Fruit fly (Drosophila melanogaster) whole organism, embryonic: ENCODE data around the gene lama.

Experiments
- CG10654 ChIP-seq: fragments of 200-800 bp; sonication (Bioruptor generic); optimal IDR thresholded peaks from 2 replicates; lab custom pipeline; 2016; ENCODE audit warnings: missing biosample characterization, missing genetic modification characterization
- CG11560 ChIP-seq: fragments of 200-800 bp; sonication (Bioruptor generic); IDR thresholded peaks from 3 replicates; pipeline ENCODE4 v1.3.6; 2022; ENCODE audit warnings: missing biosample characterization, missing genetic modification characterization
- CG11696 ChIP-seq: fragments of 200-800 bp; sonication (Bioruptor generic); IDR thresholded peaks from 2 replicates; pipeline ENCODE4 v1.3.6; 2022; ENCODE audit warnings: missing biosample characterization, missing genetic modification characterization
- CG1233 ChIP-seq: fragments of 200-800 bp; sonication (Bioruptor generic); optimal IDR thresholded peaks from 4 replicates; lab custom pipeline; 2018; ENCODE audit warnings: missing biosample characterization, mild to moderate bottlenecking, missing genetic modification characterization
- CG13296 ChIP-seq: fragments of 200-800 bp; sonication (Bioruptor generic); optimal IDR thresholded peaks from 3 replicates; lab custom pipeline; 2018; ENCODE audit warnings: missing biosample characterization, mild to moderate bottlenecking, missing genetic modification characterization
- CG15073 ChIP-seq: fragments of 200-800 bp; sonication (Bioruptor generic); optimal IDR thresholded peaks from 2 replicates; lab custom pipeline; 2016; ENCODE audit warnings: missing biosample characterization, missing genetic modification characterization
- CG17385 ChIP-seq: fragments of 200-800 bp; sonication (Bioruptor generic); optimal IDR thresholded peaks from 3 replicates; lab custom pipeline; 2018; ENCODE audit warnings: missing biosample characterization, mild to moderate bottlenecking, missing genetic modification characterization
- CG2120 ChIP-seq: fragments of 200-800 bp; sonication (Bioruptor generic); optimal IDR thresholded peaks from 3 replicates; lab custom pipeline; 2016; ENCODE audit warnings: missing biosample characterization, missing genetic modification characterization
- CG2889 ChIP-seq: fragments of 200-800 bp; sonication (Bioruptor generic); IDR thresholded peaks from 3 replicates; pipeline ENCODE4 v1.3.6; 2022; ENCODE audit warnings: missing biosample characterization, missing genetic modification characterization
- CG30403 ChIP-seq: fragments of 200-800 bp; sonication (Bioruptor generic); optimal IDR thresholded peaks from 3 replicates; lab custom pipeline; 2016; ENCODE audit warnings: missing biosample characterization, missing genetic modification characterization
- CG3065 ChIP-seq: fragments of 200-800 bp; sonication (Bioruptor generic); optimal IDR thresholded peaks from 2 replicates; lab custom pipeline; 2016; ENCODE audit warnings: missing biosample characterization, missing genetic modification characterization
- CG31224 ChIP-seq: fragments of 200-800 bp; sonication (Bioruptor generic); IDR thresholded peaks from 2 replicates; pipeline ENCODE4 v1.3.6; 2022; ENCODE audit warnings: missing biosample characterization, missing genetic modification characterization
- CG3281 ChIP-seq: fragments of 200-800 bp; sonication (Bioruptor generic); optimal IDR thresholded peaks from 3 replicates; lab custom pipeline; 2017; ENCODE audit warnings: missing biosample characterization, mild to moderate bottlenecking, missing genetic modification characterization
- CG34422 ChIP-seq: fragments of 200-800 bp; sonication (Bioruptor generic); IDR thresholded peaks from 3 replicates; pipeline ENCODE4 v1.3.6; 2022; ENCODE audit warnings: missing biosample characterization, missing genetic modification characterization
- CG4730 ChIP-seq: fragments of 200-800 bp; sonication (Bioruptor generic); IDR thresholded peaks from 2 replicates; pipeline ENCODE4 v1.3.6; 2022; ENCODE audit warnings: missing biosample characterization, missing genetic modification characterization
- CG4854 ChIP-seq: fragments of 200-800 bp; sonication (Bioruptor generic); optimal IDR thresholded peaks from 2 replicates; lab custom pipeline; 2016; ENCODE audit warnings: missing biosample characterization, missing genetic modification characterization, inconsistent platforms
- CG6175 ChIP-seq: fragments of 200-800 bp; sonication (Bioruptor generic); IDR thresholded peaks from 3 replicates; pipeline ENCODE4 v1.3.6; 2022; ENCODE audit warnings: missing biosample characterization, missing genetic modification characterization
- CG6813 ChIP-seq: fragments of 200-800 bp; sonication (Bioruptor generic); optimal IDR thresholded peaks from 2 replicates; lab custom pipeline; 2017; ENCODE audit warnings: missing biosample characterization, missing genetic modification characterization, mild to moderate bottlenecking, moderate library complexity, missing genetic modification reagents
- CG7556 ChIP-seq: fragments of 200-800 bp; sonication (Bioruptor generic); optimal IDR thresholded peaks from 2 replicates; lab custom pipeline; 2017; ENCODE audit warnings: missing biosample characterization, mild to moderate bottlenecking, missing genetic modification characterization
- CG9876 ChIP-seq: fragments of 200-800 bp; sonication (Bioruptor generic); optimal IDR thresholded peaks from 2 replicates; lab custom pipeline; 2016; ENCODE audit warnings: missing biosample characterization, missing genetic modification characterization
- D ChIP-seq, 2 experiments: fragments of 200-800 bp in 1 of 2; fragments of >200 bp in 1 of 2; sonication (Bioruptor generic) in 1 of 2; optimal IDR thresholded peaks; 2 replicates in 1 of 2; 3 replicates in 1 of 2; lab custom pipeline; 2017; ENCODE audit warnings: mild to moderate bottlenecking in 1 of 2, missing biosample characterization in 1 of 2, missing genetic modification characterization in 1 of 2, missing genetic modification reagents in 1 of 2
- Dad ChIP-seq: fragments of 200-800 bp; sonication (Bioruptor generic); optimal IDR thresholded peaks from 3 replicates; lab custom pipeline; 2016; ENCODE audit warnings: missing biosample characterization, missing genetic modification characterization
- Ets65A ChIP-seq: fragments of 200-800 bp; sonication (Bioruptor generic); peaks from one replicate; lab custom pipeline; 2016; ENCODE audit warnings: missing biosample characterization, missing genetic modification characterization
- Fer1 ChIP-seq: fragments of 200-800 bp; sonication (Bioruptor generic); optimal IDR thresholded peaks from 2 replicates; lab custom pipeline; 2017; ENCODE audit warnings: missing biosample characterization, mild to moderate bottlenecking, missing genetic modification characterization
- Fer3 ChIP-seq: fragments of 200-800 bp; sonication (Bioruptor generic); optimal IDR thresholded peaks from 2 replicates; lab custom pipeline; 2018; ENCODE audit warnings: missing biosample characterization, mild to moderate bottlenecking, missing genetic modification characterization, moderate library complexity
- Hmx ChIP-seq: fragments of 200-800 bp; sonication (Bioruptor generic); optimal IDR thresholded peaks from 2 replicates; lab custom pipeline; 2016; ENCODE audit warnings: missing biosample characterization, missing genetic modification characterization
- NK7.1 ChIP-seq: fragments of 200-800 bp; sonication (Bioruptor generic); optimal IDR thresholded peaks from 3 replicates; lab custom pipeline; 2016; ENCODE audit warnings: missing biosample characterization, missing genetic modification characterization
- Oli ChIP-seq: fragments of 200-800 bp; sonication (Bioruptor generic); optimal IDR thresholded peaks from 2 replicates; lab custom pipeline; 2018; ENCODE audit warnings: missing biosample characterization, mild to moderate bottlenecking, missing genetic modification characterization, moderate library complexity
- Sry-δ ChIP-seq: fragments of 200-800 bp; sonication (Bioruptor generic); optimal IDR thresholded peaks from 2 replicates; lab custom pipeline; 2016; ENCODE audit warnings: missing biosample characterization, missing genetic modification characterization
- Xbp1 ChIP-seq: fragments of 200-800 bp; sonication (Bioruptor generic); optimal IDR thresholded peaks from 3 replicates; lab custom pipeline; 2016; ENCODE audit warnings: missing biosample characterization, mild to moderate bottlenecking, missing genetic modification characterization
- al ChIP-seq: fragments of 200-800 bp; sonication (Bioruptor generic); IDR thresholded peaks from 2 replicates; pipeline ENCODE4 v1.3.6; 2022; ENCODE audit warnings: missing biosample characterization, missing genetic modification characterization
- aop ChIP-seq: fragments of 200-800 bp; sonication (Bioruptor generic); IDR thresholded peaks from 2 replicates; pipeline ENCODE4 v1.3.6; 2022; ENCODE audit warnings: missing biosample characterization, missing genetic modification characterization
- cas ChIP-seq: fragments of 200-800 bp; sonication (Bioruptor generic); IDR thresholded peaks from 2 replicates; pipeline ENCODE4 v1.3.6; 2022; ENCODE audit warnings: missing biosample characterization, missing genetic modification characterization
- croc ChIP-seq: fragments of 200-800 bp; sonication (Bioruptor generic); conservative IDR thresholded peaks from 3 replicates; pipeline ENCODE4 v1.3.6; 2022; ENCODE audit warnings: missing biosample characterization, missing genetic modification characterization
- dysf ChIP-seq: fragments of 200-800 bp; sonication (Bioruptor generic); IDR thresholded peaks from 3 replicates; pipeline ENCODE4 v1.3.6; 2022; ENCODE audit warnings: missing biosample characterization, missing genetic modification characterization
- ems ChIP-seq: fragments of 200-800 bp; sonication (Bioruptor generic); optimal IDR thresholded peaks from 3 replicates; lab custom pipeline; 2016; ENCODE audit warnings: missing biosample characterization, missing genetic modification characterization
- fd102C ChIP-seq: fragments of 200-800 bp; sonication (Bioruptor generic); optimal IDR thresholded peaks from 2 replicates; lab custom pipeline; 2018; ENCODE audit warnings: missing biosample characterization, mild to moderate bottlenecking, missing genetic modification characterization, moderate library complexity
- gce ChIP-seq: fragments of 200-800 bp; sonication (Bioruptor generic); IDR thresholded peaks from 3 replicates; pipeline ENCODE4 v1.3.6; 2022; ENCODE audit warnings: missing biosample characterization, missing genetic modification characterization
- gem ChIP-seq: fragments of 200-800 bp; sonication (Bioruptor generic); optimal IDR thresholded peaks from 2 replicates; lab custom pipeline; 2019; ENCODE audit warnings: missing biosample characterization, mild to moderate bottlenecking, missing genetic modification characterization, moderate library complexity
- grau ChIP-seq: fragments of 200-800 bp; optimal IDR thresholded peaks from 3 replicates; lab custom pipeline; 2019; ENCODE audit warnings: missing biosample characterization, mild to moderate bottlenecking, missing genetic modification characterization, moderate library complexity
- h ChIP-seq: fragments of >200 bp; optimal IDR thresholded peaks from 2 replicates; lab custom pipeline; 2017
- lab ChIP-seq: fragments of 200-800 bp; sonication (Bioruptor generic); optimal IDR thresholded peaks from 3 replicates; lab custom pipeline; 2017; ENCODE audit warnings: missing biosample characterization, missing genetic modification characterization, mild to moderate bottlenecking, moderate library complexity, missing genetic modification reagents
- pnt ChIP-seq: fragments of 200-800 bp; sonication (Bioruptor generic); optimal IDR thresholded peaks from 3 replicates; lab custom pipeline; 2016; ENCODE audit warnings: missing biosample characterization, missing genetic modification characterization
- sens-2 ChIP-seq: fragments of 200-800 bp; sonication (Bioruptor generic); IDR thresholded peaks from 2 replicates; pipeline ENCODE4 v1.3.6; 2022; ENCODE audit warnings: missing biosample characterization, missing genetic modification characterization
- shn ChIP-seq: fragments of 200-800 bp; sonication (Bioruptor generic); optimal IDR thresholded peaks from 3 replicates; lab custom pipeline; 2016; ENCODE audit warnings: missing biosample characterization, missing genetic modification characterization
- slbo ChIP-seq: fragments of 200-800 bp; sonication (Bioruptor generic); IDR thresholded peaks from 2 replicates; pipeline ENCODE4 v1.3.6; 2022; ENCODE audit warnings: missing biosample characterization, missing genetic modification characterization
- slou ChIP-seq: fragments of 200-800 bp; sonication (Bioruptor generic); optimal IDR thresholded peaks from 3 replicates; lab custom pipeline; 2016; ENCODE audit warnings: missing biosample characterization, missing genetic modification characterization
- so ChIP-seq: fragments of 200-800 bp; sonication (Bioruptor generic); IDR thresholded peaks from 3 replicates; pipeline ENCODE4 v1.3.6; 2022; ENCODE audit warnings: missing biosample characterization, missing genetic modification characterization
- sqz ChIP-seq: fragments of 200-800 bp; sonication (Bioruptor generic); optimal IDR thresholded peaks from 3 replicates; lab custom pipeline; 2018; ENCODE audit warnings: missing biosample characterization, mild to moderate bottlenecking, missing genetic modification characterization
- unc-4 ChIP-seq: fragments of 200-800 bp; sonication (Bioruptor generic); IDR thresholded peaks from 2 replicates; pipeline ENCODE4 v1.3.6; 2022; ENCODE audit warnings: missing biosample characterization, missing genetic modification characterization; ENCODE audit not compliant: partially characterized antibody
- unpg ChIP-seq: fragments of 200-800 bp; sonication (Bioruptor generic); optimal IDR thresholded peaks from 3 replicates; lab custom pipeline; 2018; ENCODE audit warnings: missing biosample characterization, mild to moderate bottlenecking, missing genetic modification characterization, moderate library complexity
- wek ChIP-seq: fragments of 200-800 bp; sonication (Bioruptor generic); optimal IDR thresholded peaks from 3 replicates; lab custom pipeline; 2018; ENCODE audit warnings: missing biosample characterization, mild to moderate bottlenecking, missing genetic modification characterization, moderate library complexity

lama gene

dm6 chr3L:5297237-5297636 lies 58.5 kb downstream of the lama start (continued):
- TF ChIP-seq sqz (GFP tag; lab: Kevin White, UChicago) = no peak
- TF ChIP-seq aop (GFP tag; lab: Robert Waterston, UW) = no peak
- TF ChIP-seq pnt (GFP tag; lab: Kevin White, UChicago) = no peak
- TF ChIP-seq h (lab: Kevin White, UChicago) = no peak
- TF ChIP-seq CG3281 = peak; percentile 47
- peak; percentile 62 for TF ChIP-seq CG2120 (GFP tag; lab: Kevin White, UChicago)
- TF ChIP-seq CG1233 (GFP tag; lab: Kevin White, UChicago) = no peak
- no peak for TF ChIP-seq Hmx
- peak; percentile 1 for TF ChIP-seq CG30403
- no peak for TF ChIP-seq D (optimal IDR thresholded peaks at IDR 0.05; lab: Kevin White, UChicago)
- TF ChIP-seq D (GFP tag; optimal IDR thresholded peaks at IDR 0.05; lab: Kevin White, UChicago) = no peak
- no peak for TF ChIP-seq al (GFP tag; lab: Robert Waterston, UW)
- peak; percentile 60 for TF ChIP-seq slbo
- peak; percentile 7 for TF ChIP-seq unpg (GFP tag; lab: Kevin White, UChicago)
- no peak for TF ChIP-seq croc (GFP tag; lab: Robert Waterston, UW)
- TF ChIP-seq CG13296 = peak; percentile 3
- no peak for TF ChIP-seq cas (GFP tag; lab: Robert Waterston, UW)
- TF ChIP-seq fd102C (GFP tag; lab: Kevin White, UChicago) = no peak
- no peak for TF ChIP-seq ems (GFP tag; lab: Kevin White, UChicago)
- TF ChIP-seq gce (GFP tag; lab: Robert Waterston, UW) = no peak
- TF ChIP-seq Dad = no peak
- no peak for TF ChIP-seq CG34422
- no peak for TF ChIP-seq CG9876 (GFP tag; lab: Kevin White, UChicago)
- peak; percentile 64 for TF ChIP-seq Fer1 (GFP tag; lab: Kevin White, UChicago)
- TF ChIP-seq sens-2 (GFP tag; lab: Robert Waterston, UW) = no peak
- no peak for TF ChIP-seq CG10654 (GFP tag; lab: Kevin White, UChicago)
- peak; percentile 1 for TF ChIP-seq Oli (tag; lab: Kevin White, UChicago)
- peak; percentile 43 for TF ChIP-seq Fer3 (tag; lab: Kevin White, UChicago)
- TF ChIP-seq CG11696 = no peak
- TF ChIP-seq CG2889 = no peak
- TF ChIP-seq NK7.1 (GFP tag; lab: Kevin White, UChicago) = no peak
- TF ChIP-seq CG31224 = no peak
- peak; percentile 57; the same call in 1 of the 3 replicates for TF ChIP-seq so (GFP tag; lab: Robert Waterston, UW)
- TF ChIP-seq CG11560 (tag; lab: Robert Waterston, UW) = no peak
- no peak for TF ChIP-seq shn (GFP tag; lab: Kevin White, UChicago)
- no peak for TF ChIP-seq CG6175 (GFP tag; lab: Robert Waterston, UW)
- no peak for TF ChIP-seq CG3065 (GFP tag; lab: Kevin White, UChicago)
- no peak for TF ChIP-seq CG4730 (GFP tag; lab: Robert Waterston, UW)
- peak; percentile 39 for TF ChIP-seq gem (tag; lab: Kevin White, UChicago)
- peak; percentile 18 for TF ChIP-seq CG7556 (GFP tag; lab: Kevin White, UChicago)
- peak; percentile 3 for TF ChIP-seq CG6813 (GFP tag; lab: Kevin White, UChicago)
- TF ChIP-seq CG15073 (GFP tag; lab: Kevin White, UChicago) = no peak
- no peak for TF ChIP-seq unc-4 (GFP tag; lab: Robert Waterston, UW)
- TF ChIP-seq wek (GFP tag; lab: Kevin White, UChicago) = no peak
- peak; percentile 4 for TF ChIP-seq Xbp1 (GFP tag; lab: Kevin White, UChicago)
- TF ChIP-seq Ets65A = no peak
- TF ChIP-seq Sry-δ (GFP tag; lab: Kevin White, UChicago) = no peak
- TF ChIP-seq CG4854 = no peak
- peak; percentile 9 for TF ChIP-seq CG17385 (GFP tag; lab: Kevin White, UChicago)
- TF ChIP-seq dysf (GFP tag; lab: Robert Waterston, UW) = 0 out of 3 replicates have a peak, but pooled peaks have one; percentile 38
- peak; percentile 42 for TF ChIP-seq grau (tag; lab: Kevin White, UChicago)
- TF ChIP-seq slou (GFP tag; lab: Kevin White, UChicago) = no peak
- TF ChIP-seq lab (GFP tag; lab: Kevin White, UChicago) = peak; percentile 61
